Fruit fly (Drosophila melanogaster): ENCODE data around the gene B4.
A peak's percentile ranks its signal among the peaks of the same experiment; 100 is the strongest.

B4 gene

dm6 chr2L:13570016-13570415 is 20.9 kb upstream of the B4 start:
- TF ChIP-seq CrebA (GFP tag; optimal IDR thresholded peaks at IDR 0.05; ENCODE audit: borderline replicate concordance) = no peak
- no peak for TF ChIP-seq sv (GFP tag; optimal IDR thresholded peaks at IDR 0.05)
- TF ChIP-seq lola (GFP tag; optimal IDR thresholded peaks at IDR 0.05) = no peak
- no peak for TF ChIP-seq woc (GFP tag; optimal IDR thresholded peaks at IDR 0.05)
- TF ChIP-seq br (GFP tag; optimal IDR thresholded peaks at IDR 0.05) = no peak
- TF ChIP-seq pan (optimal IDR thresholded peaks at IDR 0.05) = no peak
- TF ChIP-seq h (GFP tag; optimal IDR thresholded peaks at IDR 0.05) = no peak
- TF ChIP-seq dl (GFP tag; optimal IDR thresholded peaks at IDR 0.05; ENCODE audit: insufficient read depth in 1 of 2, partially characterized antibody in 2 of 2) = no peak
- no peak for TF ChIP-seq dsf (GFP tag; optimal IDR thresholded peaks at IDR 0.05; ENCODE audit: borderline replicate concordance)
- no peak for TF ChIP-seq usp (GFP tag; optimal IDR thresholded peaks at IDR 0.05)
- no peak for TF ChIP-seq OdsH (GFP tag; optimal IDR thresholded peaks at IDR 0.05)
- no peak for TF ChIP-seq HLH106 (tag; optimal IDR thresholded peaks at IDR 0.05)
- no peak for TF ChIP-seq tai (GFP tag; optimal IDR thresholded peaks at IDR 0.05)
- TF ChIP-seq brk (GFP tag; optimal IDR thresholded peaks at IDR 0.05) = no peak
- TF ChIP-seq psq (GFP tag; optimal IDR thresholded peaks at IDR 0.05) = no peak
- no peak for TF ChIP-seq Hnf4 (GFP tag; optimal IDR thresholded peaks at IDR 0.05)

DNA sequence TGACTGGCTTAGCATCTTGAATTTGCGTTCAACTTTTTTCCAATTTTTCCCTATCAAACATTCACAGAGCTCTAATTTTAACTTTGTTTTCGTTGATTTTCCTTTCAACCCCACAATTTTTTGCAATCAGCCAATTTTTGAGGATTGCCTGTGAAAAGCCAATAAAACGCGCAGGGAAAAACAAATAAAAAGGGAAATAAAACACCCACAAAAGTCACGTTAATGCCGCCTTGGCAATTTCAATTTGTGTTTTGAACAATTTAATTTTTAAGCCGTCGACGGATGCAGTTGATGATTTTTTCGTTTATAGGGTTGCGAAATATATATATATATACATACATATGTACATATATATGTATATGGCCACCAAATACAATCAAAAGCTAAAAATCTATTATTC is 19.8 kb upstream of the B4 start:
- no peak for TF ChIP-seq CrebA (GFP tag; optimal IDR thresholded peaks at IDR 0.05; ENCODE audit: borderline replicate concordance)
- no peak for TF ChIP-seq brk (GFP tag; optimal IDR thresholded peaks at IDR 0.05)
- no peak for TF ChIP-seq CG9705 (GFP tag; optimal IDR thresholded peaks at IDR 0.05)
- TF ChIP-seq OdsH (GFP tag; optimal IDR thresholded peaks at IDR 0.05) = no peak
- no peak for TF ChIP-seq tai (GFP tag; optimal IDR thresholded peaks at IDR 0.05)
- TF ChIP-seq br (GFP tag; optimal IDR thresholded peaks at IDR 0.05) = no peak
- no peak for TF ChIP-seq dsf (GFP tag; optimal IDR thresholded peaks at IDR 0.05; ENCODE audit: borderline replicate concordance)
- TF ChIP-seq Hr78 (GFP tag; optimal IDR thresholded peaks at IDR 0.05) = no peak
- no peak for TF ChIP-seq Jra (GFP tag; optimal IDR thresholded peaks at IDR 0.05)
- no peak for TF ChIP-seq Dif (GFP tag; optimal IDR thresholded peaks at IDR 0.05; ENCODE audit: partially characterized antibody)
- TF ChIP-seq psq (GFP tag; optimal IDR thresholded peaks at IDR 0.05) = no peak
- no peak for TF ChIP-seq sv (GFP tag; optimal IDR thresholded peaks at IDR 0.05)
- TF ChIP-seq Sp1 (GFP tag; optimal IDR thresholded peaks at IDR 0.05) = no peak

DNA sequence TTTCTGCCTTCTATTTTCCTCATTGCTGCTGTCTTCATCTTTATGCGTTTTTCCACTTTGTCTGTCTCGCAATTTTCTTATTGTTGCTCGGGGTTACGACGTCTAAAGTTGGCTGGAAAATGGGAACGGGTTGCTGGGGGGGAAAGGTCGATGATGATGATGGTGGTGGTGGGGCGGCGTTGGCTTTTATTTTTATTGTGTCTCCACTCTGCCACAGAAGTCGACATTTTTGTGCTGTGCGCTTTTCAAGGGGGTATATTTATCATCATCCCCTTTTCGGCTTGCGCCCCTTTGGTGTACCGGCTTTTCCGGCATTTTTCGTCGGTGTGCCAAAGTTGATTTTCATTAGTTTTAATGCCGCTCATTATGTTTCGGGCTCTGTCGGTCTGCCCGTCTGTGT is 6.3 kb upstream of the B4 start:
- TF ChIP-seq lola (GFP tag; optimal IDR thresholded peaks at IDR 0.05) = no peak
- TF ChIP-seq sv (GFP tag; optimal IDR thresholded peaks at IDR 0.05) = no peak
- TF ChIP-seq br (GFP tag; optimal IDR thresholded peaks at IDR 0.05) = no peak
- no peak for TF ChIP-seq woc (GFP tag; optimal IDR thresholded peaks at IDR 0.05)
- TF ChIP-seq rgr (GFP tag; optimal IDR thresholded peaks at IDR 0.05) = no peak
- TF ChIP-seq ey (GFP tag; optimal IDR thresholded peaks at IDR 0.05) = no peak
- TF ChIP-seq N (GFP tag; optimal IDR thresholded peaks at IDR 0.05) = no peak
- TF ChIP-seq CG9705 (GFP tag; optimal IDR thresholded peaks at IDR 0.05) = no peak
- no peak for TF ChIP-seq CrebA (GFP tag; optimal IDR thresholded peaks at IDR 0.05; ENCODE audit: borderline replicate concordance)
- TF ChIP-seq HLH106 (tag; optimal IDR thresholded peaks at IDR 0.05) = no peak
- TF ChIP-seq dl (GFP tag; optimal IDR thresholded peaks at IDR 0.05; ENCODE audit: insufficient read depth in 1 of 2, partially characterized antibody in 2 of 2) = no peak
- TF ChIP-seq Dif (GFP tag; optimal IDR thresholded peaks at IDR 0.05; ENCODE audit: partially characterized antibody) = no peak
- TF ChIP-seq fru (GFP tag; optimal IDR thresholded peaks at IDR 0.05) = no peak

dm6 chr2L:13554547-13555159 is 5.5 kb upstream of the B4 start:
- TF ChIP-seq Vsx2 (GFP tag; optimal IDR thresholded peaks at IDR 0.05; ENCODE audit: partially characterized antibody) (peak; percentile 10), psq (GFP tag; optimal IDR thresholded peaks at IDR 0.05) (peak; percentile 90), HLH106 (tag; optimal IDR thresholded peaks at IDR 0.05) (no peak)

DNA sequence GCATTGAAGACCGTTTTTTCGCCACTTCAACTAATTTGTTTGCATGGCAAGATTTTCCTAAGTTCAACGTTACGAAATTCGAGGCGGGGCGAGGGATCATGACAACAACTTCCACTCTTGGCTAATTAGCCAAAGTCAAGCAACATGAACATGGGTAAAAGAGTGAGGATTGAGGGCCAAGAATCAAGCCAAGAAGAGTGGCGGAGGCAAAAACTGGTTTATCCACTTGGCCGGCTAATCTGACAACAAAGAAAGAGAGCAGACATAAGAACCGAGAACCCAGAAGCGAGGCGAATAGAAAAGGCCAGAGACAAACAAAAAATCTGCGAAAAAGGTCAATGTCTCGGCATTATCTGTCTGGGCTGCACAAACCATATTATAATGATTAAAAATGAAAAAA is 3.6 kb upstream of the B4 start:
- TF ChIP-seq psq (GFP tag; optimal IDR thresholded peaks at IDR 0.05) (peak; percentile 58), CG32264 (GFP tag; optimal IDR thresholded peaks at IDR 0.05) (no peak), sage (GFP tag; optimal IDR thresholded peaks at IDR 0.05) (no peak), GATAd (GFP tag; optimal IDR thresholded peaks at IDR 0.05) (no peak), Dif (GFP tag; optimal IDR thresholded peaks at IDR 0.05; ENCODE audit: partially characterized antibody) (no peak), ey (GFP tag; optimal IDR thresholded peaks at IDR 0.05) (no peak), Sp1 (GFP tag; optimal IDR thresholded peaks at IDR 0.05) (no peak), Vsx2 (GFP tag; optimal IDR thresholded peaks at IDR 0.05; ENCODE audit: partially characterized antibody) (peak; percentile 97), Hnf4 (GFP tag; optimal IDR thresholded peaks at IDR 0.05) (no peak), CrebA (GFP tag; optimal IDR thresholded peaks at IDR 0.05; ENCODE audit: borderline replicate concordance) (no peak)
